Worm (Caenorhabditis elegans): Measurements from ENCODE around the gene F13A2.1.

DNA sequence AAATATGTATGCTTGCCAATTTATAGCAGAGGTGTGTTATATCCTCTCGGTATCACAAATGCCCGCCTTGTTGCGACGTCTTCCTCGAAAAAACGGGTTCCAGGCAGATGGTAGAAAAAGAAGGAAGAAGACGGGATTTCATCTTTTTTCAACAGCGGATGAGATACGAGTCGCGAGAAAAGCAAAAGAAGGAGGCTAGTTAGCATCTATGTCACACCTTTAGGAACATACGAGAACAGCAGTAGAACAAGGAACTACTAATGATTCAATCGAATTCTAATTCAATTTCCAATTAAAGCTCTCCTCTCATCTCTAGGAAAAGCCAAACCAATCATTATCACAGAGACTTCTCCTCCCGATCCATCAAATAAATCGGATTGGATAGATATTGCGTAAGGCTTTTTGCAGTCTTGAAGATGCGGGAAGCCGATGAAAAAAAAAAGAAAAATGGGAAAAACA, 32.4 kb upstream of the F13A2.1 start, which contains the start of gene grl-5:
- TF ChIP-seq peb-1 (tag; optimal IDR thresholded peaks at IDR 0.05) (no peak), zag-1 (tag; optimal IDR thresholded peaks at IDR 0.05) (no peak)

All from whole organism, L2 larva.